Worm (Caenorhabditis elegans) whole organism, L2 larva: ENCODE measurements around the gene zag-1.

Experiments used
- C34F6.9 ChIP-seq: fragments of 150-350 bp; optimal IDR thresholded peaks from 2 replicates; lab custom pipeline; 2014; ENCODE audit warnings: missing biosample characterization, missing genetic modification characterization
- R02D3.7 ChIP-seq: fragments of 150-350 bp; optimal IDR thresholded peaks from 2 replicates; lab custom pipeline; 2014; ENCODE audit warnings: missing biosample characterization, missing genetic modification characterization
- Y55F3AM.14 ChIP-seq: fragments of 200-800 bp; sonication (Bioruptor generic); optimal IDR thresholded peaks from 2 replicates; lab custom pipeline; 2018; ENCODE audit warnings: mild to moderate bottlenecking, missing genetic modification characterization, missing compliant biosample characterization
- ZK546.5 ChIP-seq: sonication (generic microtip); optimal IDR thresholded peaks from 2 replicates; lab custom pipeline; 2017; ENCODE audit warnings: missing biosample characterization, missing genetic modification characterization
- aly-2 ChIP-seq: fragments of 150-350 bp; optimal IDR thresholded peaks from 2 replicates; lab custom pipeline; 2014; ENCODE audit warnings: missing biosample characterization, missing genetic modification characterization
- ama-1 ChIP-seq: fragments of 150-350 bp; optimal IDR thresholded peaks from 2 replicates; lab custom pipeline; 2018; ENCODE audit warnings: inconsistent platforms
- ceh-16 ChIP-seq: fragments of 150-350 bp; optimal IDR thresholded peaks from 2 replicates; lab custom pipeline; 2014; ENCODE audit warnings: missing biosample characterization, missing genetic modification characterization
- ceh-82 ChIP-seq: fragments of 150-350 bp; optimal IDR thresholded peaks from 2 replicates; lab custom pipeline; 2014; ENCODE audit warnings: missing biosample characterization, missing genetic modification characterization
- crh-2 ChIP-seq: sonication (generic microtip); optimal IDR thresholded peaks from 2 replicates; lab custom pipeline; 2017; ENCODE audit warnings: missing biosample characterization, missing genetic modification characterization
- dmd-4 ChIP-seq: sonication (generic microtip); optimal IDR thresholded peaks from 2 replicates; lab custom pipeline; 2017; ENCODE audit warnings: missing biosample characterization, missing genetic modification characterization
- egl-27 ChIP-seq: sonication (generic microtip); optimal IDR thresholded peaks from 3 replicates; lab custom pipeline; 2017; ENCODE audit warnings: missing biosample characterization, missing genetic modification reagents, missing genetic modification characterization
- elt-3 ChIP-seq: sonication (generic microtip); optimal IDR thresholded peaks from 2 replicates; lab custom pipeline; 2017; ENCODE audit warnings: missing biosample characterization, missing genetic modification characterization
- lin-11 ChIP-seq: fragments of 150-350 bp; sonication (generic microtip); optimal IDR thresholded peaks from 2 replicates; lab custom pipeline; 2014; ENCODE audit warnings: missing biosample characterization, missing genetic modification characterization, inconsistent platforms, mixed read lengths
- lin-13 ChIP-seq: fragments of 150-350 bp; optimal IDR thresholded peaks from 2 replicates; lab custom pipeline; 2014; ENCODE audit warnings: missing biosample characterization, missing genetic modification reagents, missing genetic modification characterization
- lsy-2 ChIP-seq, 2 experiments: fragments of 150-350 bp in 1 of 2; sonication (generic microtip) in 1 of 2; optimal IDR thresholded peaks; 2 replicates each; lab custom pipeline; 2014 to 2017; ENCODE audit warnings: missing biosample characterization in 2 of 2, missing genetic modification characterization in 2 of 2
- mab-5 ChIP-seq: fragments of 150-350 bp; optimal IDR thresholded peaks from 2 replicates; lab custom pipeline; 2014; ENCODE audit warnings: missing biosample characterization, missing genetic modification characterization
- mbf-1 ChIP-seq: sonication (generic microtip); optimal IDR thresholded peaks from 2 replicates; lab custom pipeline; 2017; ENCODE audit warnings: missing biosample characterization, missing genetic modification characterization
- mdl-1 ChIP-seq, 2 experiments: fragments of 150-350 bp in 1 of 2; sonication (generic microtip) in 1 of 2; optimal IDR thresholded peaks; 2 replicates each; lab custom pipeline; 2017; ENCODE audit warnings: missing biosample characterization in 2 of 2, missing genetic modification characterization in 2 of 2
- nhr-10 ChIP-seq: sonication (generic microtip); optimal IDR thresholded peaks from 2 replicates; lab custom pipeline; 2017; ENCODE audit warnings: missing biosample characterization, missing genetic modification characterization
- nhr-11 ChIP-seq: fragments of 150-350 bp; optimal IDR thresholded peaks from 2 replicates; lab custom pipeline; 2014; ENCODE audit warnings: missing biosample characterization, missing genetic modification characterization
- nhr-12 ChIP-seq: fragments of 150-350 bp; optimal IDR thresholded peaks from 2 replicates; lab custom pipeline; 2014; ENCODE audit warnings: missing biosample characterization, missing genetic modification characterization
- nhr-129 ChIP-seq: fragments of 150-350 bp; optimal IDR thresholded peaks from 2 replicates; lab custom pipeline; 2014; ENCODE audit warnings: missing biosample characterization, missing genetic modification characterization
- nhr-21 ChIP-seq: fragments of 150-350 bp; optimal IDR thresholded peaks from 2 replicates; lab custom pipeline; 2014; ENCODE audit warnings: missing biosample characterization, missing genetic modification characterization
- nhr-237 ChIP-seq: fragments of 150-350 bp; optimal IDR thresholded peaks from 2 replicates; lab custom pipeline; 2014; ENCODE audit warnings: missing biosample characterization, missing genetic modification characterization
- nhr-25 ChIP-seq: fragments of 150-350 bp; sonication (generic microtip); optimal IDR thresholded peaks from 3 replicates; lab custom pipeline; 2014; ENCODE audit warnings: missing biosample characterization, missing genetic modification characterization
- nhr-6 ChIP-seq: fragments of 150-350 bp; optimal IDR thresholded peaks from 2 replicates; lab custom pipeline; 2014; ENCODE audit warnings: missing biosample characterization, missing genetic modification characterization
- nhr-77 ChIP-seq: fragments of 150-350 bp; optimal IDR thresholded peaks from 2 replicates; lab custom pipeline; 2014; ENCODE audit warnings: missing biosample characterization, missing genetic modification characterization
- sem-4 ChIP-seq: fragments of 150-350 bp; optimal IDR thresholded peaks from 2 replicates; lab custom pipeline; 2014; ENCODE audit warnings: missing biosample characterization, missing genetic modification reagents, missing genetic modification characterization
- snpc-4 ChIP-seq: fragments of 150-350 bp; optimal IDR thresholded peaks from 2 replicates; lab custom pipeline; 2014; ENCODE audit warnings: missing biosample characterization, missing genetic modification characterization
- unc-55 ChIP-seq: fragments of 150-350 bp; sonication (generic microtip); optimal IDR thresholded peaks from 3 replicates; lab custom pipeline; 2014; ENCODE audit warnings: missing biosample characterization, missing genetic modification reagents, missing genetic modification characterization
- zag-1 ChIP-seq: fragments of 150-350 bp; optimal IDR thresholded peaks from 2 replicates; lab custom pipeline; 2014; ENCODE audit warnings: missing biosample characterization, missing genetic modification characterization
- ztf-1 ChIP-seq: fragments of 200-800 bp; sonication (Bioruptor generic); conservative IDR thresholded peaks from 2 replicates; pipeline ENCODE4 v1.3.6; 2022; ENCODE audit warnings: missing genetic modification characterization, missing compliant biosample characterization
- ztf-11 ChIP-seq: sonication (generic microtip); optimal IDR thresholded peaks from 2 replicates; lab custom pipeline; 2017; ENCODE audit warnings: missing biosample characterization, missing genetic modification characterization
- ztf-4 ChIP-seq: fragments of 150-350 bp; optimal IDR thresholded peaks from 2 replicates; lab custom pipeline; 2014; ENCODE audit warnings: missing biosample characterization, missing genetic modification characterization

zag-1 gene

ce11 chrIV:3902955-3903354, 47.3 kb downstream of the zag-1 start, which contains the start of gene F56D6.6:
Gene F56D6.6 (plus strand): TSS chrIV:3903255.
- TF ChIP-seq elt-3 (no peak), mab-5 (tag; lab: Kevin White, UChicago) (no peak), nhr-10 (tag; lab: Kevin White, UChicago) (no peak), ceh-82 (no peak), C34F6.9 (tag; lab: Kevin White, UChicago) (no peak), aly-2 (tag; lab: Kevin White, UChicago) (no peak), nhr-21 (tag; lab: Kevin White, UChicago) (no peak), sem-4 (no peak), nhr-129 (tag; lab: Kevin White, UChicago) (no peak), ama-1 (no peak), ceh-16 (no peak), nhr-25 (tag; lab: Kevin White, UChicago) (no peak), dmd-4 (tag; lab: Kevin White, UChicago) (no peak), Y55F3AM.14 (GFP tag; lab: Kevin White, UChicago) (no peak), ztf-1 (no peak), ztf-4 (tag; lab: Kevin White, UChicago) (no peak), R02D3.7 (tag; lab: Kevin White, UChicago) (no peak), egl-27 (tag; lab: Kevin White, UChicago) (no peak), nhr-237 (tag; lab: Kevin White, UChicago) (no peak), unc-55 (no peak)
- TF ChIP-seq, all 48 proteins: peak for 0

DNA sequence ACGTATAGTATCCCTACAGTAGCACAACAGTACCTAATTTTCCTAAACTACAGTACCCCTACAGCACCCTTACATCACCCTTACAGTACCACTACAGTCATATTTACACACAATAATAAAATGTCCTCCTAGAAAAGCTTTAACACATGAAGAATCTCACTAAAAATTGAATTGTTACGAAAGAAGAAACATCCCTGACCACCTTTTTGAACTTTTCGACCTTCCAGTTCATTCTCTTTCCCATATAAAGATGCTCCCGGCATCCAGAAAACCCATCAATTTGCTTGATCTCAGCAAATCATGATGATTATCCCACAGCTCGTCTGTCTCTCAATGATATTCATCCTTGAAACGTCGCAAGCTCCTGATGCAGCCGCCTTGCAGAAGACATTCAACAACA, 49.0 kb downstream of the zag-1 start, which contains the start of gene F56D6.21:
F56D6.21 (plus strand) TSS at position 301 of the 400 bp plus-strand sequence.
- no peak for TF ChIP-seq mbf-1 (tag; lab: Kevin White, UChicago)
- TF ChIP-seq ZK546.5: no peak
- TF ChIP-seq ztf-1: no peak
- TF ChIP-seq unc-55: no peak
- TF ChIP-seq lin-11 (tag; lab: Kevin White, UChicago): no peak
- TF ChIP-seq nhr-10 (tag; lab: Kevin White, UChicago): no peak
- TF ChIP-seq nhr-25 (tag; lab: Kevin White, UChicago): no peak
- TF ChIP-seq lin-13: no peak
- no peak for TF ChIP-seq zag-1 (tag; lab: Kevin White, UChicago)
- no peak for TF ChIP-seq nhr-11 (tag; lab: Kevin White, UChicago)
- TF ChIP-seq elt-3: no peak
- TF ChIP-seq ceh-82: no peak
- no peak for TF ChIP-seq lsy-2 (tag; optimal IDR thresholded peaks at IDR 0.05; lab: Kevin White, UChicago)
- no peak for TF ChIP-seq ztf-11 (tag; lab: Kevin White, UChicago)
- TF ChIP-seq nhr-6: no peak
- TF ChIP-seq nhr-12: no peak
- no peak for TF ChIP-seq mdl-1 (tag; optimal IDR thresholded peaks at IDR 0.05; lab: Kevin White, UChicago)
- TF ChIP-seq, all 48 proteins: peak for 0

DNA sequence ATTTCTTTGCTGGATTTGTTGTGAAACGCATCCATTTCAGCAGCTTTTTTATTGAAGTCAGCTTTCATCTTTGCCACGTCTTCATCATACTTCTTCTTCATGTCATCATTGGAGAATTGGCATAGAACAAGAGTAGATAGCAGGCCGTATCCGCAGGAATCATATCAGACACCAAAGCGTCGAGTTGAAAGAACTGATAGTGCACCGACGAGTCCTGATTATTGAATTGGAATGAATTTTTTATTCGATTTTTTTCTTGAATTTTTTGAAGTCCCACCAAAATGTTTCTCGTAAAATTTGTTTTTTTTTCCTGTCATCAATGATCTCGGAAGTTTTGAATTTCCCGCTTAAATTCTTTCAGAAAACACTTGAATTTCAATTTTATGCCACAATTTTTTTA, 50.8 kb downstream of the zag-1 start, which contains the start of gene F56D6.11:
F56D6.11 (minus strand) TSS at position 101 of the 400 bp plus-strand sequence.
- TF ChIP-seq ceh-16: no peak
- TF ChIP-seq mab-5 (tag; lab: Kevin White, UChicago): no peak
- no peak for TF ChIP-seq nhr-25 (tag; lab: Kevin White, UChicago)
- no peak for TF ChIP-seq snpc-4 (tag; lab: Kevin White, UChicago)
- no peak for TF ChIP-seq nhr-10 (tag; lab: Kevin White, UChicago)

DNA sequence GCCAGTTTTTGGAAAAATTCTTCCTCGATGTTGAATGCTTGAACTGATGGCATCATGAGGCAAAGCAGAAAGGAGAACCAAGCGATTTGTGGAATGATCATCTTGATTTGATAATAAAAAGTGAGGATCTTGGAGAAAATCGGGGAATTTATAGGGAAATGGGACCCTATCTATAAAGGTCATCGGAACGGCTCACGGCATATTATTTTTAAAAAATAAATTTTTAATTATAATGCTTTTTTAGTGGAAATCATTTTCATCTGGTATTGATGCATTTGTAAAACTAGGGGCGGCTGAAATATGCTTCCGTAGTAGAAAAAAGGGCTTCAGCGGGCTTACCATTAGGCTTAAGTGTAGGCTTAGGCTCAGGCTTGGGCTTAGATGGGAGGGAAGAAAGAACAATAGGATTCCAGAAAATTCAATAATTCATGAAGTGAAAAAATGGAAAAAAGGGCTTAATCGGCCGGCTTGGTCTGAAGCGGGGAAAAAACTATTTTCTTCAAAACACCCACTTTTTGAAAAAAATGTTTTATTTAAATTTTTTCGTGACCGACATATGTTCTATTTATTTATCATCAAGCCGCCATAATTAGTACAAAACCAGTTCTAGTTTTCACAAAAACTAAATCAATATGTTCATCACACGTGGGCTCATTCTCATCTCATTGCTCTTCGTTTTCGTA, 52.0 kb downstream of the zag-1 start, which contains the start of the genes F56D6.22 and F56D6.12:
F56D6.22 (minus strand) TSS at position 101 of the 683 bp plus-strand sequence.
F56D6.12 (plus strand) TSS at position 633 of the 683 bp plus-strand sequence.
- no peak for TF ChIP-seq egl-27 (tag; lab: Kevin White, UChicago)
- no peak for TF ChIP-seq unc-55

ce11 chrIV:3909114-3909513, 53.5 kb downstream of the zag-1 start, which contains the start of gene F56D6.13:
Gene F56D6.13 (plus strand): TSS chrIV:3909414.
- TF ChIP-seq crh-2 (no peak), nhr-77 (no peak)
- TF ChIP-seq, all 48 proteins: peak for 0
